Worm (Caenorhabditis elegans): ENCODE data around the gene ucr-1.

The ucr-1 gene

DNA sequence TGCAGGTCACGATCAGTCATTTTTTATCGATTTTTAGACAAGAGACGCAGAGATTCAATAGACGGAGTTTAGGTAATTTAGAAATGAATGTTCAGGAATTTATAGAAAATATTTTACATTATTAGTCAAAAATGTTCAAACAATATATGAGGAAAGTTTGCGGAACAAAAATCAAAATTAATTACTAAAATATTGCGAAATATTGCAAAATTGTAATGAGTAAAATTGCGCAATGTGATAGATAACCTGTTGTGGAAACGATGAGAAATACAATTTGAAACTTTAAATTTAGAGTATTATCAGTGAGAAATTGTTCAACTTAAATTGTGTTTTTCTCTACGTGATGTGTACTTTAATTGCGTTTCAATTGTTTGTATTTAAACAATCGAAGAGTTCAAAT, 10.9 kb upstream of the ucr-1 start, which contains the start of gene F56D2.5:
TSS of gene F56D2.5 (minus strand) at position 371 of the 400 bp plus-strand sequence.
- TF ChIP-seq fos-1 (tag; optimal IDR thresholded peaks at IDR 0.05): peak; percentile 8
- TF ChIP-seq nhr-129 (tag; optimal IDR thresholded peaks at IDR 0.05): peak; percentile 98
- no peak for TF ChIP-seq nhr-77 (tag; optimal IDR thresholded peaks at IDR 0.05)

DNA sequence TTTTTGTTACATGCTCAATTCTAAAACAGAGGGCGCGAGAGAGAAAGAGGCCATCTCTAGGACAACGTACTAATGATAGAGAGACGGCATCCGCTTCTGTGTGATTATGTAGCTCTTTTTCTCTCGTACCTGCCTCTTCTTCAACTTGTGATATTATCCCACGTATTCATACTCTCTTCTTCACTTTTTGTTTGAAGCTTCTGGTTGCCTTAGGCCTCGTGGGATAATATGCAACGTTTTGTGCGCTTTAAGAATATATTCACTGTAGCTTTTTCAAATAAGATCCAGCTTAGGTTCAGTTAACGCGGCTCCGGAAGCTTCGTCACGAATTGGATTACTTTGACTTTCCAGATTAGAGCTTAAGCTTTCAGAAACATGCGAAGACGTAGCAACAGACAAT, 9.2 kb upstream of the ucr-1 start, which contains the start of the genes F56D2.8 and uev-2:
TSS of gene F56D2.8 (minus strand) at position 101 of the 400 bp plus-strand sequence.
TSS of gene uev-2 (plus strand) at position 360 of the 400 bp plus-strand sequence.
- TF ChIP-seq zag-1 (tag; optimal IDR thresholded peaks at IDR 0.05): no peak
- TF ChIP-seq crh-2 (tag; optimal IDR thresholded peaks at IDR 0.05): no peak
- no peak for TF ChIP-seq R02D3.7 (tag; optimal IDR thresholded peaks at IDR 0.05)

DNA sequence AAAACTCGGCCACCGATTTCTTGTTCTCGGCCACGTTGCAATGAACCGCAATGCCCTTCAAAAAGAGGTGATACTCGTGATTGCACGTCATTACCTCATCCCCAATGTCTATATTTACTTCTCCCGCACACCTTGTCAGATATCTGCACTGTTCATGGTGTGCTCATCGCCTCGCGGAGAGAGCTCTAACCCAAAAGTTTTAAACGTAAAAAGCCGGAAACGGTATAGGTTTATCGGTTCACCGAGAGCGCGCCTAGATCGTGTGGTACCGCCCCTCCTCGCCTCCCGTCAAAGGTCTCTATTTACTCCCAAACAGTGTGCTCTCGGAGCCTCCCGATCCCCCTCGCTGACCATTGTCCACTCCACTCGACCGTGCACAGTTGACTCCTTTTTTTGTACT, 7.3 kb upstream of the ucr-1 start, which contains the start of gene F56D2.3:
TSS of gene F56D2.3 (plus strand) at position 301 of the 400 bp plus-strand sequence.
- TF ChIP-seq ztf-4 (tag; optimal IDR thresholded peaks at IDR 0.05): no peak

DNA sequence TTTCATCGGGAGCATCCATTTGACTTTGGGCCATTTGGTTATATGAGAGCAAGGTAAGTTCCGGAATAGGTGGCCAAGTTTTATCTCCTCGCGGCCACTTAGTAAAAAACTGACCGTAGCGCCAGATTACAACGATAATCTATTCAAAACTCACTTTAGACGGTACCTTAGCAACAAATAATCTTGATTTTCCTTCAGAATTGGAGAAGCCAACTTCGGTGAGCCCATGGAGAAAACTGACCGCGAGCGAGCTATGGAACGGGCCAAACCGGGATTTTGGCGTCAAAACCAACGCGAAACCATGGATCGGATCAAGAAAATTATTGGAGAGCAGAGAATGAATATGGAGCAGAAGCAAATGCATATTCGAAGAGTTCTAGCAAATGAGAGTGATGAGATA, 6.2 kb upstream of the ucr-1 start:
- no peak for TF ChIP-seq ama-1 (optimal IDR thresholded peaks at IDR 0.05)
- TF ChIP-seq snpc-4 (tag; optimal IDR thresholded peaks at IDR 0.05): no peak
- no peak for TF ChIP-seq peb-1 (tag; optimal IDR thresholded peaks at IDR 0.05)
- no peak for TF ChIP-seq ztf-1 (GFP tag; conservative IDR thresholded peaks at IDR 0.05)
- TF ChIP-seq mbf-1 (tag; optimal IDR thresholded peaks at IDR 0.05): no peak
- TF ChIP-seq sma-9 (GFP tag; optimal IDR thresholded peaks at IDR 0.05): no peak
- TF ChIP-seq sma-9 (tag; optimal IDR thresholded peaks at IDR 0.05): no peak
- TF ChIP-seq ztf-4 (tag; optimal IDR thresholded peaks at IDR 0.05): no peak
- TF ChIP-seq lin-11 (tag; optimal IDR thresholded peaks at IDR 0.05): no peak
- no peak for TF ChIP-seq ceh-16 (tag; optimal IDR thresholded peaks at IDR 0.05)
- no peak for TF ChIP-seq crh-2 (tag; optimal IDR thresholded peaks at IDR 0.05)
- no peak for TF ChIP-seq ztf-11 (tag; optimal IDR thresholded peaks at IDR 0.05)
- no peak for TF ChIP-seq lsy-2 (tag; optimal IDR thresholded peaks at IDR 0.05)
- no peak for TF ChIP-seq unc-39 (tag; optimal IDR thresholded peaks at IDR 0.05)
- TF ChIP-seq R02D3.7 (tag; optimal IDR thresholded peaks at IDR 0.05): no peak
- no peak for TF ChIP-seq nhr-10 (tag; optimal IDR thresholded peaks at IDR 0.05)
- TF ChIP-seq C34F6.9 (tag; optimal IDR thresholded peaks at IDR 0.05): no peak
- no peak for TF ChIP-seq unc-62 (GFP tag; optimal IDR thresholded peaks at IDR 0.05)
- TF ChIP-seq unc-55 (GFP tag; optimal IDR thresholded peaks at IDR 0.05): no peak
- no peak for TF ChIP-seq nhr-25 (tag; optimal IDR thresholded peaks at IDR 0.05)
- no peak for TF ChIP-seq nhr-21 (tag; optimal IDR thresholded peaks at IDR 0.05)

DNA sequence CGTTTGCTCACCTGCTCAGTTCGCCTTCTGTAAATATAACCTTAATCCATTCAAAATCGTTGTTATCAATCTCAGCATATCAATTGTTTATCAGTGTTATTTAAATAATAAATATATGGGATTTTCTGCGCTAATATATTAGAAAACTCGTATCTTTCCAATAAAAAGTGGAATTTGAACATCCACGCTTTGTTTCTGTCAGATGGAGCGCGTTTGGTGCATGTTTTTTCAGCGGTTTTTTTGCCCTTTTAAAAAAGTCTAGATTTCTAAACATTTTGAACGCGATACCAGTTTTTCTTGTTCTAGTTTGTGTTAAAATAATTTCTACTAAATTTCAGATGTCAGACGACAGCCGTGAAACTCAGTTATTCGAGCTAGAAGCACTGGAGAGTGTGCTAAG, 5.0 kb upstream of the ucr-1 start, which contains the start of gene F56D2.2:
TSS of gene F56D2.2 (plus strand) at position 339 of the 400 bp plus-strand sequence.
- TF ChIP-seq nhr-10 (tag; optimal IDR thresholded peaks at IDR 0.05) (no peak), blmp-1 (tag; optimal IDR thresholded peaks at IDR 0.05; ENCODE audit: insufficient read depth) (no peak), unc-55 (GFP tag; optimal IDR thresholded peaks at IDR 0.05) (peak; percentile 60), C34F6.9 (tag; optimal IDR thresholded peaks at IDR 0.05) (no peak), ztf-1 (GFP tag; conservative IDR thresholded peaks at IDR 0.05) (no peak), lsy-2 (tag; optimal IDR thresholded peaks at IDR 0.05) (peak in 1 of 2 experiments; percentile 35), zag-1 (tag; optimal IDR thresholded peaks at IDR 0.05) (no peak), gmeb-1 (tag; optimal IDR thresholded peaks at IDR 0.05) (peak; percentile 74), nhr-6 (tag; optimal IDR thresholded peaks at IDR 0.05) (no peak), ZK546.5 (tag; optimal IDR thresholded peaks at IDR 0.05) (no peak), nhr-129 (tag; optimal IDR thresholded peaks at IDR 0.05) (peak; percentile 4), nhr-12 (tag; optimal IDR thresholded peaks at IDR 0.05) (no peak)

DNA sequence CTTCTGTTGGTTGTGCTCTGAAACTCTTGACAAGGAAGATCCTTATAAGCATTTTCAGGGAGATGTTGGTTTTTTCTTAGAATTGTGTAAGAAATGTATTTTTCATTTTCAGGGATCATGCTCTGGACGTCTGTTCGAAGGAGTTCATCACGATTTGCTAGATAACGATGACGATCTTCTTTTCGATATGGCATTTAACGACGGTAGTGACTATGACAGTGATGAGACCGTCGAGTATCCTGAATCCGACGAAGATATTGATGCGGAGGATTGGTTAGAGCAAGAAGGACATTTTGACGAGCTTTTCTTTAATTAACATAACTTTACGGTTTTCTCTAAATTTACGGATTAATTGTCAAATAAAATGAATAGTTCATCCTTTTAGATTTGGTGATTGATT, 3.2 kb upstream of the ucr-1 start:
- no peak for TF ChIP-seq unc-62 (GFP tag; optimal IDR thresholded peaks at IDR 0.05)

DNA sequence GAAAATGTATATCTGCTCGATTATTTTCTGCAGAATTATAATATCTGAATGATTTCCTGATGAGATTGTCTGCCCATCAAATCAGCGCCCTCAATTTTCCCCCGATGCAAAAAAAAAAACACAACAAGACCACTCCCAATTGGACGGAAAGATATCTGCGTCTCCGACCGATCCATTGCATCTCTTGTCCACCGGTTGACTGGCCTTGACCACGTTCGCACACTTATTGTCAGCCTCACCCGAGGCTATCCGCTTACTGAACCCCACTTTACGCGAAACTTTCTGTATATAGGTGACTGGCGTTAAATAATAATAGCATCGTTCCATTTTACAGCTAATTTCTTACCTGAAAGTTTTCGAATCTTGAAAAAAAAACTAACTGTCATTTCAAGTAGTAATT, 2.4 kb downstream of the ucr-1 start:
- TF ChIP-seq sma-9 (GFP tag; optimal IDR thresholded peaks at IDR 0.05) (peak; percentile 7), sma-9 (tag; optimal IDR thresholded peaks at IDR 0.05) (no peak), Y55F3AM.14 (GFP tag; optimal IDR thresholded peaks at IDR 0.05) (no peak), nhr-25 (tag; optimal IDR thresholded peaks at IDR 0.05) (peak; percentile 71), nhr-21 (tag; optimal IDR thresholded peaks at IDR 0.05) (peak; percentile 30), ceh-16 (tag; optimal IDR thresholded peaks at IDR 0.05) (no peak), fos-1 (tag; optimal IDR thresholded peaks at IDR 0.05) (peak; percentile 19), sma-3 (GFP tag; optimal IDR thresholded peaks at IDR 0.05) (peak; percentile 43)

Data from whole organism, L2 larva.